Worm (Caenorhabditis elegans) whole organism, L3 larva: ENCODE measurements around the gene ipmk-1.

Experiments used
- ZK546.5 ChIP-seq: sonication (generic microtip); optimal IDR thresholded peaks from 2 replicates; lab custom pipeline; 2017; ENCODE audit warnings: missing biosample characterization, missing genetic modification characterization
- aly-2 ChIP-seq: fragments of 150-350 bp; optimal IDR thresholded peaks from 2 replicates; lab custom pipeline; 2014; ENCODE audit warnings: missing biosample characterization, missing genetic modification characterization
- ama-1 ChIP-seq: fragments of 150-350 bp; optimal IDR thresholded peaks from 2 replicates; lab custom pipeline; 2018
- ceh-16 ChIP-seq: sonication (generic microtip); optimal IDR thresholded peaks from 2 replicates; lab custom pipeline; 2017; ENCODE audit warnings: missing biosample characterization, missing genetic modification characterization
- ceh-28 ChIP-seq: fragments of 150-350 bp; optimal IDR thresholded peaks from 2 replicates; lab custom pipeline; 2014; ENCODE audit warnings: missing biosample characterization, missing genetic modification reagents, missing genetic modification characterization
- ceh-82 ChIP-seq: fragments of 150-350 bp; optimal IDR thresholded peaks from 2 replicates; lab custom pipeline; 2014; ENCODE audit warnings: missing biosample characterization, missing genetic modification characterization
- ceh-9 ChIP-seq: sonication (generic microtip); optimal IDR thresholded peaks from 2 replicates; lab custom pipeline; 2018; ENCODE audit warnings: missing biosample characterization, missing genetic modification characterization
- egl-27 ChIP-seq: sonication (generic microtip); optimal IDR thresholded peaks from 4 replicates; lab custom pipeline; 2017; ENCODE audit warnings: missing biosample characterization, missing genetic modification reagents, missing genetic modification characterization
- egl-5 ChIP-seq: fragments of 150-350 bp; optimal IDR thresholded peaks from 2 replicates; lab custom pipeline; 2017; ENCODE audit warnings: missing biosample characterization, missing genetic modification reagents, missing genetic modification characterization, inconsistent platforms
- elt-1 ChIP-seq: fragments of 150-350 bp; optimal IDR thresholded peaks from 2 replicates; lab custom pipeline; 2014; ENCODE audit warnings: missing biosample characterization, missing genetic modification characterization
- elt-2 ChIP-seq: sonication (generic microtip); optimal IDR thresholded peaks from 2 replicates; lab custom pipeline; 2016; ENCODE audit warnings: missing genetic modification reagents, mild to moderate bottlenecking, missing genetic modification characterization, missing compliant biosample characterization
- elt-3 ChIP-seq, 3 experiments: fragments of 150-350 bp in 1 of 3; sonication (generic microtip) in 2 of 3; optimal IDR thresholded peaks; 2 replicates in 2 of 3; 4 replicates in 1 of 3; lab custom pipeline; 2014 to 2017; ENCODE audit warnings: missing biosample characterization in 3 of 3, missing genetic modification characterization in 3 of 3
- eor-1 ChIP-seq, 2 experiments: fragments of 150-350 bp; optimal IDR thresholded peaks; 2 replicates each; lab custom pipeline; 2014 to 2018; ENCODE audit warnings: missing biosample characterization in 2 of 2, missing genetic modification characterization in 2 of 2
- fkh-10 ChIP-seq: sonication (generic microtip); optimal IDR thresholded peaks from 2 replicates; lab custom pipeline; 2017; ENCODE audit warnings: missing biosample characterization, missing genetic modification reagents, missing genetic modification characterization
- fkh-2 ChIP-seq: fragments of 150-350 bp; optimal IDR thresholded peaks from 2 replicates; lab custom pipeline; 2014; ENCODE audit warnings: missing biosample characterization, missing genetic modification reagents, missing genetic modification characterization
- hmg-11 ChIP-seq: sonication (generic microtip); optimal IDR thresholded peaks from 2 replicates; lab custom pipeline; 2016; ENCODE audit warnings: missing genetic modification characterization, missing compliant biosample characterization
- jun-1 ChIP-seq: fragments of 150-350 bp; optimal IDR thresholded peaks from 2 replicates; lab custom pipeline; 2014; ENCODE audit warnings: missing biosample characterization, missing genetic modification reagents, missing genetic modification characterization
- lin-15B ChIP-seq: fragments of 150-350 bp; optimal IDR thresholded peaks from 2 replicates; lab custom pipeline; 2014; ENCODE audit warnings: missing biosample characterization, missing genetic modification characterization
- lin-39 ChIP-seq: fragments of 150-350 bp; optimal IDR thresholded peaks from 2 replicates; lab custom pipeline; 2018; ENCODE audit warnings: missing biosample characterization, missing genetic modification reagents, missing genetic modification characterization
- lsy-12 ChIP-seq: sonication (generic microtip); optimal IDR thresholded peaks from 2 replicates; lab custom pipeline; 2016; ENCODE audit warnings: mild to moderate bottlenecking, missing genetic modification characterization, missing compliant biosample characterization
- mdl-1 ChIP-seq: fragments of 150-350 bp; optimal IDR thresholded peaks from 2 replicates; lab custom pipeline; 2014; ENCODE audit warnings: missing biosample characterization, missing genetic modification characterization
- mml-1 ChIP-seq: fragments of 150-350 bp; sonication (generic microtip); optimal IDR thresholded peaks from 3 replicates; lab custom pipeline; 2014; ENCODE audit warnings: missing biosample characterization, missing genetic modification characterization
- nfya-1 ChIP-seq: sonication (generic microtip); optimal IDR thresholded peaks from 2 replicates; lab custom pipeline; 2017; ENCODE audit warnings: missing genetic modification characterization, mild to moderate bottlenecking, missing compliant biosample characterization, antibody characterized with exemption, moderate library complexity; ENCODE audit not compliant: insufficient read depth
- nhr-11 ChIP-seq: fragments of 150-350 bp; optimal IDR thresholded peaks from 2 replicates; lab custom pipeline; 2014; ENCODE audit warnings: missing biosample characterization, missing genetic modification characterization
- nhr-23 ChIP-seq: fragments of 150-350 bp; optimal IDR thresholded peaks from 2 replicates; lab custom pipeline; 2014; ENCODE audit warnings: missing biosample characterization, missing genetic modification reagents, missing genetic modification characterization
- nhr-237 ChIP-seq: fragments of 150-350 bp; optimal IDR thresholded peaks from 2 replicates; lab custom pipeline; 2014; ENCODE audit warnings: missing biosample characterization, missing genetic modification characterization
- nhr-25 ChIP-seq: sonication (generic microtip); optimal IDR thresholded peaks from 2 replicates; lab custom pipeline; 2017; ENCODE audit warnings: missing biosample characterization, missing genetic modification characterization
- nhr-28 ChIP-seq: fragments of 150-350 bp; optimal IDR thresholded peaks from 2 replicates; lab custom pipeline; 2014; ENCODE audit warnings: missing biosample characterization, missing genetic modification characterization
- nhr-43 ChIP-seq: sonication (generic microtip); optimal IDR thresholded peaks from 2 replicates; lab custom pipeline; 2016; ENCODE audit warnings: mild to moderate bottlenecking, missing genetic modification characterization, missing compliant biosample characterization; ENCODE audit not compliant: poor library complexity, severe bottlenecking
- nhr-67 ChIP-seq: fragments of 150-350 bp; optimal IDR thresholded peaks from 2 replicates; lab custom pipeline; 2014; ENCODE audit warnings: missing biosample characterization, missing genetic modification characterization
- nhr-76 ChIP-seq: fragments of 150-350 bp; sonication (generic microtip); optimal IDR thresholded peaks from 5 replicates; lab custom pipeline; 2014; ENCODE audit warnings: missing biosample characterization, missing genetic modification characterization
- nhr-77 ChIP-seq: fragments of 150-350 bp; optimal IDR thresholded peaks from 2 replicates; lab custom pipeline; 2014; ENCODE audit warnings: missing biosample characterization, missing genetic modification characterization
- pqm-1 ChIP-seq: fragments of 150-350 bp; optimal IDR thresholded peaks from 2 replicates; lab custom pipeline; 2017; ENCODE audit warnings: missing biosample characterization, missing genetic modification characterization, inconsistent platforms
- skn-1 ChIP-seq: fragments of 150-350 bp; optimal IDR thresholded peaks from 2 replicates; lab custom pipeline; 2014; ENCODE audit warnings: missing biosample characterization, missing genetic modification characterization
- snpc-4 ChIP-seq: fragments of 150-350 bp; optimal IDR thresholded peaks from 2 replicates; lab custom pipeline; 2014; ENCODE audit warnings: missing biosample characterization, missing genetic modification characterization
- tbx-2 ChIP-seq: sonication (generic microtip); optimal IDR thresholded peaks from 2 replicates; lab custom pipeline; 2016; ENCODE audit warnings: mild to moderate bottlenecking, missing genetic modification characterization, missing compliant biosample characterization
- unc-39 ChIP-seq: sonication (generic microtip); optimal IDR thresholded peaks from 4 replicates; lab custom pipeline; 2017; ENCODE audit warnings: missing biosample characterization, missing genetic modification characterization
- unc-62 ChIP-seq: fragments of 150-350 bp; sonication (generic microtip); optimal IDR thresholded peaks from 4 replicates; lab custom pipeline; 2014; ENCODE audit warnings: missing biosample characterization, missing genetic modification reagents, missing genetic modification characterization
- ztf-11 ChIP-seq: fragments of 150-350 bp; optimal IDR thresholded peaks from 2 replicates; lab custom pipeline; 2014; ENCODE audit warnings: missing biosample characterization, missing genetic modification characterization
- ztf-4 ChIP-seq: fragments of 150-350 bp; optimal IDR thresholded peaks from 2 replicates; lab custom pipeline; 2014; ENCODE audit warnings: missing biosample characterization, missing genetic modification characterization

The ipmk-1 gene

ce11 chrIV:12531464-12531863 lies 16.5 kb upstream of the ipmk-1 start:
- TF ChIP-seq hmg-11 (tag; lab: Kevin White, UChicago), result no peak
- TF ChIP-seq ztf-11 (tag; lab: Kevin White, UChicago), result no peak
- no peak for TF ChIP-seq eor-1 (tag; optimal IDR thresholded peaks at IDR 0.05; lab: Kevin White, UChicago)
- no peak for TF ChIP-seq elt-3 (tag; optimal IDR thresholded peaks at IDR 0.05; lab: Kevin White, UChicago)
- no peak for TF ChIP-seq nhr-76 (tag; lab: Kevin White, UChicago)
- TF ChIP-seq egl-5 (tag; lab: Kevin White, UChicago), result no peak
- TF ChIP-seq unc-39, result no peak
- TF ChIP-seq lsy-12 (tag; lab: Kevin White, UChicago), result no peak
- TF ChIP-seq ama-1 (lab: Kevin White, UChicago), result no peak
- TF ChIP-seq elt-1 (tag; lab: Kevin White, UChicago), result peak; percentile 89
- no peak for TF ChIP-seq pqm-1 (tag; lab: Kevin White, UChicago)
- peak; percentile 73 for TF ChIP-seq nhr-25 (tag; lab: Kevin White, UChicago)
- TF ChIP-seq nhr-67 (tag; lab: Kevin White, UChicago), result no peak
- TF ChIP-seq ztf-4 (tag; lab: Kevin White, UChicago), result no peak
- TF ChIP-seq mdl-1, result no peak
- TF ChIP-seq jun-1 (tag; lab: Kevin White, UChicago), result no peak
- TF ChIP-seq nhr-28 (tag; lab: Kevin White, UChicago), result no peak
- TF ChIP-seq ceh-28, result no peak
- no peak for TF ChIP-seq egl-27
- no peak for TF ChIP-seq ceh-16 (tag; lab: Kevin White, UChicago)
- no peak for TF ChIP-seq aly-2 (tag; lab: Kevin White, UChicago)
- peak; percentile 33 for TF ChIP-seq nhr-23 (tag; lab: Kevin White, UChicago)
- TF ChIP-seq nfya-1 (tag; lab: Kevin White, UChicago), result no peak
- TF ChIP-seq unc-62 (GFP tag; lab: Kevin White, UChicago), result no peak
- no peak for TF ChIP-seq ceh-9

- TF ChIP-seq ZK546.5, result no peak
- TF ChIP-seq fkh-10 (GFP tag; lab: Kevin White, UChicago), result no peak
- no peak for TF ChIP-seq ztf-4 (tag; lab: Kevin White, UChicago)
- TF ChIP-seq skn-1 (tag; lab: Kevin White, UChicago), result no peak
- no peak for TF ChIP-seq aly-2 (tag; lab: Kevin White, UChicago)
- TF ChIP-seq fkh-2, result no peak
- TF ChIP-seq tbx-2 (tag; lab: Kevin White, UChicago), result no peak
- TF ChIP-seq nhr-11 (tag; lab: Kevin White, UChicago), result no peak
- TF ChIP-seq nhr-25 (tag; lab: Kevin White, UChicago), result no peak
- no peak for TF ChIP-seq mml-1
- no peak for TF ChIP-seq unc-39
- TF ChIP-seq, all 47 proteins: peak for 0
Measured at ce11 chrIV:12536358-12536757, 11.6 kb upstream of the ipmk-1 start.

ce11 chrIV:12537694-12538093 lies 10.2 kb upstream of the ipmk-1 start:
- TF ChIP-seq ceh-82, result no peak
- TF ChIP-seq ZK546.5, result no peak
- no peak for TF ChIP-seq ceh-28

DNA sequence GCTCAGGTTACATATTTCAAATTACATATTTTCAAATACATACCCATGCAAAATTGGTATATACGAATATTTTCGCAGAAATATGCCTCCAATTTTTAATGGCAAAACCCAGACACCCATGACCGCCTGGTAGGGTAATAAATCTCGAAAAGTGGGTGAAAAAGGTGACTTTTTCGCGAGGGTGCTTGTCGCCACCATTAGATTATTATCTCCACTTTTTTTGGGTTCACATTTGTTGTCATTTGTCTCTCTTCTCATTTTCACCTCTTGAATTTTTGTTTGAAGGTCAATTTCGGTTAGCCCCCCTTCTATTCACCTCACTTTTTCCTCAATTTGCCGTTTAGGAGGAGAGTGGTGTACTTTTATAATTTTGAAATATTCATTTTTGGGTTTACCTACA lies 7.7 kb upstream of the ipmk-1 start:
- no peak for TF ChIP-seq ztf-4 (tag; lab: Kevin White, UChicago)
- no peak for TF ChIP-seq elt-2 (tag; lab: Kevin White, UChicago)
- TF ChIP-seq lin-15B (tag; lab: Kevin White, UChicago), result no peak
- no peak for TF ChIP-seq lin-39 (tag; lab: Kevin White, UChicago)
- TF ChIP-seq nhr-237 (tag; lab: Kevin White, UChicago), result no peak
- no peak for TF ChIP-seq snpc-4 (tag; lab: Kevin White, UChicago)
- no peak for TF ChIP-seq nhr-77 (tag; lab: Kevin White, UChicago)
- no peak for TF ChIP-seq nhr-67 (tag; lab: Kevin White, UChicago)
- no peak for TF ChIP-seq lsy-12 (tag; lab: Kevin White, UChicago)
- peak; percentile 5 for TF ChIP-seq elt-1 (tag; lab: Kevin White, UChicago)
- no peak for TF ChIP-seq ztf-11 (tag; lab: Kevin White, UChicago)
- peak; percentile 44 for TF ChIP-seq nhr-25 (tag; lab: Kevin White, UChicago)
- no peak for TF ChIP-seq nhr-43 (tag; lab: Kevin White, UChicago)
- TF ChIP-seq jun-1 (tag; lab: Kevin White, UChicago), result no peak
- TF ChIP-seq, all 47 proteins: peak for 2
